Fruit fly (Drosophila melanogaster): ENCODE data around the gene snf.

The snf gene

dm6 chrX:5332259-5332862, 23.3 kb downstream of the snf start, which contains the start of gene CanB (continued):
- TF ChIP-seq pnt (GFP tag; optimal IDR thresholded peaks at IDR 0.05), result no peak
- TF ChIP-seq CG30020 (tag; optimal IDR thresholded peaks at IDR 0.05), result no peak
- no peak for TF ChIP-seq CG10565 (GFP tag; optimal IDR thresholded peaks at IDR 0.05)
- no peak for TF ChIP-seq Side (GFP tag; optimal IDR thresholded peaks at IDR 0.05)
- TF ChIP-seq CG7745 (tag; optimal IDR thresholded peaks at IDR 0.05), result no peak
- no peak for TF ChIP-seq Nf-YB (GFP tag; optimal IDR thresholded peaks at IDR 0.05)
- TF ChIP-seq CG9215 (GFP tag; IDR thresholded peaks at IDR 0.05), result no peak
- no peak for TF ChIP-seq CG10321 (GFP tag; IDR thresholded peaks at IDR 0.05)
- TF ChIP-seq ase (GFP tag; IDR thresholded peaks at IDR 0.05), result no peak
- TF ChIP-seq CG9727 (GFP tag; optimal IDR thresholded peaks at IDR 0.05), result no peak
- no peak for TF ChIP-seq zfh1 (GFP tag; IDR thresholded peaks at IDR 0.05)
- TF ChIP-seq Scr (GFP tag; IDR thresholded peaks at IDR 0.05; ENCODE audit: partially characterized antibody), result peak; percentile 72
- TF ChIP-seq run (tag; optimal IDR thresholded peaks at IDR 0.05), result no peak
- no peak for TF ChIP-seq CG7556 (GFP tag; optimal IDR thresholded peaks at IDR 0.05)
- no peak for TF ChIP-seq jigr1 (GFP tag; IDR thresholded peaks at IDR 0.05)
- TF ChIP-seq wdn (GFP tag; IDR thresholded peaks at IDR 0.05), result no peak
- TF ChIP-seq CG13424 (tag; optimal IDR thresholded peaks at IDR 0.05), result no peak
- TF ChIP-seq fd102C (GFP tag; optimal IDR thresholded peaks at IDR 0.05), result no peak
- no peak for TF ChIP-seq Drgx (GFP tag; IDR thresholded peaks at IDR 0.05)
- no peak for TF ChIP-seq CG13775 (GFP tag; optimal IDR thresholded peaks at IDR 0.05)
- no peak for TF ChIP-seq CrebB (tag; optimal IDR thresholded peaks at IDR 0.05)
- no peak for TF ChIP-seq ro (GFP tag; IDR thresholded peaks at IDR 0.05)
- TF ChIP-seq pros (GFP tag; optimal IDR thresholded peaks at IDR 0.05), result no peak
- no peak for TF ChIP-seq tup (GFP tag; optimal IDR thresholded peaks at IDR 0.05)
- TF ChIP-seq MESR4 (GFP tag; optimal IDR thresholded peaks at IDR 0.05), result no peak
- no peak for TF ChIP-seq CG6689 (GFP tag; IDR thresholded peaks at IDR 0.05)
- TF ChIP-seq sens-2 (GFP tag; IDR thresholded peaks at IDR 0.05), result no peak
- no peak for TF ChIP-seq pb (GFP tag; optimal IDR thresholded peaks at IDR 0.05)
- TF ChIP-seq Oli (tag; optimal IDR thresholded peaks at IDR 0.05), result no peak
- TF ChIP-seq tap (tag; optimal IDR thresholded peaks at IDR 0.05), result no peak
- TF ChIP-seq slp2 (GFP tag; optimal IDR thresholded peaks at IDR 0.05), result no peak
- no peak for TF ChIP-seq CG10366 (GFP tag; IDR thresholded peaks at IDR 0.05)
- TF ChIP-seq crol (GFP tag; IDR thresholded peaks at IDR 0.05), result no peak
- no peak for TF ChIP-seq ttk (GFP tag; IDR thresholded peaks at IDR 0.05)
- no peak for TF ChIP-seq vfl (GFP tag; optimal IDR thresholded peaks at IDR 0.05)
- no peak for TF ChIP-seq tgo (GFP tag; IDR thresholded peaks at IDR 0.05)
- TF ChIP-seq CG14965 (GFP tag; optimal IDR thresholded peaks at IDR 0.05; ENCODE audit: borderline replicate concordance), result no peak
- no peak for TF ChIP-seq CG12299 (tag; optimal IDR thresholded peaks at IDR 0.05)
- no peak for TF ChIP-seq CG6683 (GFP tag; optimal IDR thresholded peaks at IDR 0.05)
- no peak for TF ChIP-seq p53 (GFP tag; optimal IDR thresholded peaks at IDR 0.05)
- no peak for TF ChIP-seq CG15696 (tag; optimal IDR thresholded peaks at IDR 0.05)
- TF ChIP-seq CG13624 (GFP tag; optimal IDR thresholded peaks at IDR 0.05), result peak; percentile 21
- no peak for TF ChIP-seq sisA (GFP tag; IDR thresholded peaks at IDR 0.05)
- TF ChIP-seq corto (GFP tag; optimal IDR thresholded peaks at IDR 0.05), result no peak
- TF ChIP-seq NFAT (GFP tag; IDR thresholded peaks at IDR 0.05), result no peak
- TF ChIP-seq CG31388 (GFP tag; optimal IDR thresholded peaks at IDR 0.05), result no peak
- TF ChIP-seq Lhr (GFP tag; optimal IDR thresholded peaks at IDR 0.05), result peak; percentile 48
- TF ChIP-seq Ets65A (GFP tag), result no peak

Data from whole organism, embryonic.